Fruit fly (Drosophila melanogaster) whole organism, prepupa: ENCODE data around the gene HipHop.

Experiments used
- Blimp-1 ChIP-seq: fragments of 200-800 bp; sonication (Bioruptor generic); optimal IDR thresholded peaks from 3 replicates; lab custom pipeline; 2017; ENCODE audit warnings: missing biosample characterization, missing genetic modification characterization, mild to moderate bottlenecking, moderate library complexity, missing genetic modification reagents
- CG10669 ChIP-seq: fragments of 200-800 bp; sonication (Bioruptor generic); optimal IDR thresholded peaks from 3 replicates; lab custom pipeline; 2018; ENCODE audit warnings: missing biosample characterization, mild to moderate bottlenecking, missing genetic modification characterization, moderate library complexity
- CG11294 ChIP-seq: fragments of 200-800 bp; sonication (Bioruptor generic); IDR thresholded peaks from 2 replicates; pipeline ENCODE4 v1.3.6; 2022; ENCODE audit warnings: missing biosample characterization, missing genetic modification characterization
- CG11762 ChIP-seq: fragments of 200-800 bp; sonication (Bioruptor generic); optimal IDR thresholded peaks from 3 replicates; lab custom pipeline; 2016; ENCODE audit warnings: missing biosample characterization, missing genetic modification characterization; ENCODE audit not compliant: insufficient read depth
- CG15336 ChIP-seq: fragments of 200-800 bp; sonication (Bioruptor generic); IDR thresholded peaks from 2 replicates; pipeline ENCODE4 v1.3.6; 2022; ENCODE audit warnings: missing biosample characterization, missing genetic modification characterization
- CG1621 ChIP-seq: fragments of 200-800 bp; sonication (Bioruptor generic); optimal IDR thresholded peaks from 3 replicates; lab custom pipeline; 2018; ENCODE audit warnings: missing biosample characterization, mild to moderate bottlenecking, missing genetic modification characterization
- CG3032 ChIP-seq: fragments of 200-800 bp; optimal IDR thresholded peaks from 2 replicates; lab custom pipeline; 2019; ENCODE audit warnings: missing biosample characterization, mild to moderate bottlenecking, missing genetic modification characterization, moderate library complexity
- CG31627 ChIP-seq: fragments of 200-800 bp; sonication (Bioruptor generic); optimal IDR thresholded peaks from 3 replicates; lab custom pipeline; 2016; ENCODE audit warnings: missing biosample characterization, missing genetic modification characterization
- CG32006 ChIP-seq: fragments of 200-800 bp; sonication (Bioruptor generic); optimal IDR thresholded peaks from 3 replicates; lab custom pipeline; 2017; ENCODE audit warnings: missing biosample characterization, mild to moderate bottlenecking, missing genetic modification characterization
- CG34406 ChIP-seq: fragments of 200-800 bp; sonication (Bioruptor generic); optimal IDR thresholded peaks from 3 replicates; lab custom pipeline; 2016; ENCODE audit warnings: missing biosample characterization, missing genetic modification characterization
- CG3919 ChIP-seq: fragments of 200-800 bp; sonication (Bioruptor generic); optimal IDR thresholded peaks from 3 replicates; lab custom pipeline; 2016; ENCODE audit warnings: missing biosample characterization, missing genetic modification characterization
- CG6163 ChIP-seq: fragments of 200-800 bp; sonication (Bioruptor generic); IDR thresholded peaks from 3 replicates; pipeline ENCODE4 v1.3.6; 2022; ENCODE audit warnings: missing biosample characterization, missing genetic modification characterization
- CG6792 ChIP-seq: fragments of 200-800 bp; sonication (Bioruptor generic); optimal IDR thresholded peaks from 3 replicates; lab custom pipeline; 2016; ENCODE audit warnings: missing biosample characterization, missing genetic modification characterization
- CG6808 ChIP-seq: fragments of 200-800 bp; sonication (Bioruptor generic); optimal IDR thresholded peaks from 3 replicates; lab custom pipeline; 2017; ENCODE audit warnings: missing biosample characterization, missing genetic modification characterization, mild to moderate bottlenecking, moderate library complexity, missing genetic modification reagents
- CG6854 ChIP-seq: fragments of 200-800 bp; sonication (Bioruptor generic); optimal IDR thresholded peaks from 2 replicates; lab custom pipeline; 2017; ENCODE audit warnings: missing biosample characterization, mild to moderate bottlenecking, missing genetic modification characterization
- CG7368 ChIP-seq: fragments of 200-800 bp; sonication (Bioruptor generic); optimal IDR thresholded peaks from 3 replicates; lab custom pipeline; 2016; ENCODE audit warnings: missing biosample characterization, missing genetic modification characterization
- CG8119 ChIP-seq: fragments of 200-800 bp; sonication (Bioruptor generic); IDR thresholded peaks from 3 replicates; pipeline ENCODE4 v1.3.6; 2022; ENCODE audit warnings: missing biosample characterization, missing genetic modification characterization
- CG8319 ChIP-seq: fragments of 200-800 bp; sonication (Bioruptor generic); optimal IDR thresholded peaks from 3 replicates; lab custom pipeline; 2016; ENCODE audit warnings: missing biosample characterization, missing genetic modification characterization
- CG8632 ChIP-seq: fragments of 200-800 bp; sonication (Bioruptor generic); optimal IDR thresholded peaks from 3 replicates; lab custom pipeline; 2016; ENCODE audit warnings: missing biosample characterization, missing genetic modification characterization
- CG9139 ChIP-seq: fragments of 200-800 bp; sonication (Bioruptor generic); optimal IDR thresholded peaks from 3 replicates; lab custom pipeline; 2017; ENCODE audit warnings: missing biosample characterization, mild to moderate bottlenecking, missing genetic modification characterization
- Eip75B ChIP-seq: fragments of 200-800 bp; sonication (Bioruptor generic); optimal IDR thresholded peaks from 3 replicates; lab custom pipeline; 2016; ENCODE audit warnings: missing biosample characterization, missing genetic modification characterization
- Eip78C ChIP-seq: fragments of 200-800 bp; sonication (Bioruptor generic); peaks from one replicate; lab custom pipeline; 2016; ENCODE audit warnings: missing biosample characterization, missing genetic modification characterization
- Ets21C ChIP-seq: fragments of 200-800 bp; sonication (Bioruptor generic); optimal IDR thresholded peaks from 3 replicates; lab custom pipeline; 2016; ENCODE audit warnings: missing biosample characterization, missing genetic modification characterization
- Ets96B ChIP-seq: fragments of 200-800 bp; optimal IDR thresholded peaks from 2 replicates; lab custom pipeline; 2019; ENCODE audit warnings: missing biosample characterization, mild to moderate bottlenecking, missing genetic modification characterization, moderate library complexity
- Gug ChIP-seq: fragments of 200-800 bp; sonication (Bioruptor generic); IDR thresholded peaks from 2 replicates; pipeline ENCODE4 v1.3.6; 2022; ENCODE audit warnings: missing biosample characterization, missing genetic modification characterization
- Hr38 ChIP-seq: sonication (Bioruptor generic); optimal IDR thresholded peaks from 2 replicates; lab custom pipeline; 2016; ENCODE audit warnings: missing biosample characterization, missing genetic modification characterization
- Hr39 ChIP-seq: fragments of 200-800 bp; sonication (Bioruptor generic); optimal IDR thresholded peaks from 2 replicates; lab custom pipeline; 2016; ENCODE audit warnings: missing biosample characterization, missing genetic modification characterization
- Hr4 ChIP-seq: fragments of 200-800 bp; sonication (Bioruptor generic); optimal IDR thresholded peaks from 3 replicates; lab custom pipeline; 2016; ENCODE audit warnings: missing biosample characterization, missing genetic modification characterization
- Lpt ChIP-seq: fragments of 200-800 bp; sonication (Bioruptor generic); optimal IDR thresholded peaks from 3 replicates; lab custom pipeline; 2016; ENCODE audit warnings: missing biosample characterization, missing genetic modification characterization
- Met ChIP-seq: fragments of 200-800 bp; sonication (Bioruptor generic); optimal IDR thresholded peaks from 3 replicates; lab custom pipeline; 2016; ENCODE audit warnings: missing biosample characterization, missing genetic modification characterization
- OdsH ChIP-seq: fragments of 200-800 bp; sonication (Bioruptor generic); optimal IDR thresholded peaks from 3 replicates; lab custom pipeline; 2016; ENCODE audit warnings: missing biosample characterization, missing genetic modification characterization
- Smox ChIP-seq: fragments of 200-800 bp; sonication (Bioruptor generic); optimal IDR thresholded peaks from 3 replicates; lab custom pipeline; 2016; ENCODE audit warnings: missing biosample characterization, missing genetic modification characterization
- Sox102F ChIP-seq: fragments of 200-800 bp; sonication (Bioruptor generic); optimal IDR thresholded peaks from 2 replicates; lab custom pipeline; 2016; ENCODE audit warnings: missing biosample characterization, mild to moderate bottlenecking, missing genetic modification characterization
- Sox14 ChIP-seq: fragments of 200-800 bp; sonication (Bioruptor generic); optimal IDR thresholded peaks from 3 replicates; lab custom pipeline; 2016; ENCODE audit warnings: missing biosample characterization, missing genetic modification characterization
- Sox15 ChIP-seq: fragments of 200-800 bp; sonication (Bioruptor generic); optimal IDR thresholded peaks from 3 replicates; lab custom pipeline; 2016; ENCODE audit warnings: missing biosample characterization, missing genetic modification characterization
- achi ChIP-seq: fragments of 200-800 bp; sonication (Bioruptor generic); optimal IDR thresholded peaks from 3 replicates; lab custom pipeline; 2016; ENCODE audit warnings: missing biosample characterization, missing genetic modification characterization
- acj6 ChIP-seq: fragments of 200-800 bp; sonication (Bioruptor generic); optimal IDR thresholded peaks from 3 replicates; lab custom pipeline; 2016; ENCODE audit warnings: missing biosample characterization, missing genetic modification characterization
- dac ChIP-seq: fragments of 200-800 bp; sonication (Bioruptor generic); optimal IDR thresholded peaks from 2 replicates; lab custom pipeline; 2017; ENCODE audit warnings: missing biosample characterization, mild to moderate bottlenecking, missing genetic modification characterization
- dsx ChIP-seq: fragments of 200-800 bp; optimal IDR thresholded peaks from 3 replicates; lab custom pipeline; 2019; ENCODE audit warnings: missing biosample characterization, mild to moderate bottlenecking, missing genetic modification characterization, moderate library complexity; ENCODE audit not compliant: poor library complexity, severe bottlenecking
- eg ChIP-seq: fragments of 200-800 bp; sonication (Bioruptor generic); IDR thresholded peaks from 3 replicates; pipeline ENCODE4 v1.3.6; 2022; ENCODE audit warnings: missing biosample characterization, missing genetic modification characterization
- fd59A ChIP-seq: fragments of 200-800 bp; sonication (Bioruptor generic); optimal IDR thresholded peaks from 2 replicates; lab custom pipeline; 2017; ENCODE audit warnings: missing biosample characterization, mild to moderate bottlenecking, missing genetic modification characterization, missing genetic modification reagents
- fkh ChIP-seq: fragments of 200-800 bp; sonication (Bioruptor generic); optimal IDR thresholded peaks from 3 replicates; lab custom pipeline; 2017; ENCODE audit warnings: missing biosample characterization, mild to moderate bottlenecking, missing genetic modification characterization, moderate library complexity
- lz ChIP-seq: fragments of 200-800 bp; sonication (Bioruptor generic); optimal IDR thresholded peaks from 3 replicates; lab custom pipeline; 2016; ENCODE audit warnings: missing biosample characterization, missing genetic modification characterization
- pdm3 ChIP-seq: fragments of 200-800 bp; sonication (Bioruptor generic); optimal IDR thresholded peaks from 3 replicates; lab custom pipeline; 2016; ENCODE audit warnings: missing biosample characterization, missing genetic modification characterization
- salr ChIP-seq, 2 experiments: fragments of 200-800 bp; sonication (Bioruptor generic); optimal IDR thresholded peaks; 3 replicates each; lab custom pipeline; 2016 to 2018; ENCODE audit warnings: missing biosample characterization in 2 of 2, missing genetic modification characterization in 2 of 2, mild to moderate bottlenecking in 1 of 2
- ss ChIP-seq, 2 experiments: fragments of 200-800 bp; sonication (Bioruptor generic); optimal IDR thresholded peaks; 2 replicates in 1 of 2; 3 replicates in 1 of 2; lab custom pipeline; 2017 to 2018; ENCODE audit warnings: mild to moderate bottlenecking in 2 of 2, missing biosample characterization in 2 of 2, missing genetic modification characterization in 2 of 2, moderate library complexity in 1 of 2
- svp ChIP-seq: fragments of 200-800 bp; sonication (Bioruptor generic); peaks from one replicate; lab custom pipeline; 2016; ENCODE audit warnings: missing biosample characterization, missing genetic modification characterization
- topi ChIP-seq: fragments of 200-800 bp; sonication (Bioruptor generic); optimal IDR thresholded peaks from 3 replicates; lab custom pipeline; 2016; ENCODE audit warnings: missing biosample characterization, missing genetic modification characterization
- vri ChIP-seq: fragments of 200-800 bp; sonication (Bioruptor generic); optimal IDR thresholded peaks from 3 replicates; lab custom pipeline; 2016; ENCODE audit warnings: missing biosample characterization, mild to moderate bottlenecking, missing genetic modification characterization

Gene HipHop

DNA sequence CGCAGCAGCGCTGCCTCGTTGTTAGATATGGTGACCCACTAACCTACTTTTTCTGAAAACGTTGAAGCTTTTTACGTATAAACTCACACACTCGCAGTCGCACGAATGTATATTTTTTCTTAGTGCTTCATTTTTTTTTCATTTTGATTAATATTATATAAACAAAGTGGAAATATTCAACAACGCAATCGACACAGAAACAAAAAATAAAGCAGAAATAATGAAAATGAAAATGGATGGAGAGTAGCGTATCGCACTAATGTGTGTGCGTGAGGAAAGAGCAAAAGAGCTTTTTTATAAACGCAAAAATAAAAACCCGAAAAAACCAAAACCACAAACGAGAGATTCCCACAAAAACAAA lies 34.9 kb upstream of the HipHop start:
- TF ChIP-seq Lpt (GFP tag; lab: Kevin White, UChicago) (no peak), Ets96B (tag; lab: Kevin White, UChicago) (no peak), Eip75B (GFP tag; lab: Kevin White, UChicago) (peak; percentile 20), Sox15 (no peak), Hr4 (GFP tag; lab: Kevin White, UChicago) (peak; percentile 37), dac (GFP tag; lab: Kevin White, UChicago) (peak; percentile 29), Eip78C (GFP tag; lab: Kevin White, UChicago) (peak; percentile 32), Gug (peak; percentile 20; the same call in 1 of the 2 replicates), CG15336 (peak; percentile 72)
- TF ChIP-seq, all 60 proteins: peak for 6

- TF ChIP-seq CG6808 (GFP tag; lab: Kevin White, UChicago) (no peak), CG8119 (peak; percentile 76), CG15336 (0 out of 2 replicates have a peak, but pooled peaks have one; percentile 61), Blimp-1 (GFP tag; lab: Kevin White, UChicago) (no peak), eg (GFP tag; lab: Robert Waterston, UW) (peak; percentile 86), Hr39 (no peak), CG9139 (GFP tag; lab: Kevin White, UChicago) (no peak), CG6854 (GFP tag; lab: Kevin White, UChicago) (no peak), salr (GFP tag; optimal IDR thresholded peaks at IDR 0.05; lab: Kevin White, UChicago) (peak in 1 of 2 experiments; percentile 34), dsx (GFP tag; lab: Kevin White, UChicago) (no peak), CG8319 (GFP tag; lab: Kevin White, UChicago) (peak; percentile 10), CG8632 (GFP tag; lab: Kevin White, UChicago) (peak; percentile 32), CG32006 (GFP tag; lab: Kevin White, UChicago) (peak; percentile 48), achi (GFP tag; lab: Kevin White, UChicago) (no peak), Smox (GFP tag; lab: Kevin White, UChicago) (no peak), acj6 (GFP tag; lab: Kevin White, UChicago) (no peak), CG11762 (GFP tag; lab: Kevin White, UChicago) (no peak), CG1621 (tag; lab: Kevin White, UChicago) (no peak), Hr38 (no peak), Eip78C (GFP tag; lab: Kevin White, UChicago) (peak; percentile 73), fd59A (GFP tag; lab: Kevin White, UChicago) (no peak), OdsH (GFP tag; lab: Kevin White, UChicago) (no peak), Hr4 (GFP tag; lab: Kevin White, UChicago) (peak; percentile 11), lz (no peak), fkh (GFP tag; lab: Kevin White, UChicago) (peak; percentile 73), CG31627 (GFP tag; lab: Kevin White, UChicago) (no peak), pdm3 (GFP tag; lab: Kevin White, UChicago) (peak; percentile 21), Met (GFP tag; lab: Kevin White, UChicago) (no peak), Gug (no peak), vri (GFP tag; lab: Kevin White, UChicago) (no peak), svp (GFP tag; lab: Kevin White, UChicago) (peak; percentile 68), Sox102F (GFP tag; lab: Kevin White, UChicago) (no peak), Sox14 (GFP tag; lab: Kevin White, UChicago) (no peak), CG11294 (GFP tag; lab: Robert Waterston, UW) (no peak), Sox15 (no peak), CG3032 (tag; lab: Kevin White, UChicago) (no peak), CG10669 (GFP tag; lab: Kevin White, UChicago) (no peak), Ets21C (GFP tag; lab: Kevin White, UChicago) (no peak), Lpt (GFP tag; lab: Kevin White, UChicago) (peak; percentile 37), CG6792 (peak; percentile 24), CG3919 (GFP tag; lab: Kevin White, UChicago) (no peak), CG7368 (no peak), topi (GFP tag; lab: Kevin White, UChicago) (no peak), ss (GFP tag; optimal IDR thresholded peaks at IDR 0.05; lab: Kevin White, UChicago) (peak in 1 of 2 experiments; percentile 9), CG6163 (GFP tag; lab: Robert Waterston, UW) (peak; percentile 53; the same call in 1 of the 3 replicates), CG34406 (peak; percentile 18)
Measured at dm6 chr3L:18786427-18787104, 34.4 kb upstream of the HipHop start.
